Worm (Caenorhabditis elegans): ENCODE data around the gene cnx-1.

DNA sequence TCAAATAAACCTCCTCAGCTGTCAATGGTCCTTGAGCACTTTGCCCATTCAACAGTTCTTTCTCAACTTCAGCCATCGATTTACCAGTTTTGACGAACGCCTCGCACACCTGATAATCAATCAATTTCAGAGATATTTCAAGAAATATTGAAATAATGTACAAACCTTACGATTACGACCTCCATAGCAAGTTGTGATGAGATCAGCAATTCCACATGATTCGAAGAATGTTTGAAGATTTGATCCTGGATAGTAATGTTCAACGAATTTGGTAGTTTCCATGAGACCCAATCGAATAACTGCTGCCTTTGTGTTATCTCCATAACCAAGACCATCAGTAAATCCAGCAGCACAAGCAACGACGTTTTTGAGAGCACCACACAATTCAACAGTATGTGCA is 38.0 kb upstream of the cnx-1 start:
- TF ChIP-seq nhr-237 (tag; optimal IDR thresholded peaks at IDR 0.05) (no peak), lsy-2 (tag; optimal IDR thresholded peaks at IDR 0.05) (no peak), ham-2 (GFP tag; optimal IDR thresholded peaks at IDR 0.05) (no peak), nhr-76 (tag; optimal IDR thresholded peaks at IDR 0.05) (no peak), snpc-4 (tag; optimal IDR thresholded peaks at IDR 0.05) (no peak), mls-2 (tag; optimal IDR thresholded peaks at IDR 0.05) (no peak), lin-13 (tag; optimal IDR thresholded peaks at IDR 0.05) (no peak)
